Fruit fly (Drosophila melanogaster) Kc167 (cell line): ENCODE measurements around the gene GILT1.

Experiments used
- Myc ChIP-seq: fragments of >200 bp; optimal IDR thresholded peaks from 2 replicates; lab custom pipeline; 2017; ENCODE audit warnings: missing external identifiers
- Sin3A ChIP-seq: fragments of >200 bp; optimal IDR thresholded peaks from 2 replicates; lab custom pipeline; 2018; ENCODE audit warnings: missing external identifiers
- h ChIP-seq: fragments of >200 bp; optimal IDR thresholded peaks from 3 replicates; lab custom pipeline; 2018; ENCODE audit warnings: missing external identifiers
- insv ChIP-seq: fragments of >200 bp; optimal IDR thresholded peaks from 3 replicates; lab custom pipeline; 2018; ENCODE audit warnings: missing external identifiers
- psq ChIP-seq: fragments of >200 bp; optimal IDR thresholded peaks from 2 replicates; lab custom pipeline; 2017; ENCODE audit warnings: missing external identifiers
- ttk ChIP-seq: sonication (Bioruptor generic); optimal IDR thresholded peaks from 2 replicates; lab custom pipeline; 2017; ENCODE audit warnings: missing external identifiers

Gene GILT1

dm6 chr3R:13401722-13402296, at the start of gene GILT1:
Gene GILT1, minus strand, starts transcription at chr3R:13401862.
- TF ChIP-seq psq (lab: Kevin White, UChicago): no peak
- TF ChIP-seq h: no peak
- no peak for TF ChIP-seq Sin3A (lab: Kevin White, UChicago)
- TF ChIP-seq insv (lab: Kevin White, UChicago): no peak
- TF ChIP-seq ttk (lab: Kevin White, UChicago): no peak
- no peak for TF ChIP-seq Myc (lab: Kevin White, UChicago)

dm6 chr3R:13450338-13450737, 48.7 kb upstream of the GILT1 start, which contains the start of gene side-IV:
Gene side-IV, plus strand, starts transcription at chr3R:13450590.
- TF ChIP-seq h: no peak
- TF ChIP-seq Myc (lab: Kevin White, UChicago): no peak
- TF ChIP-seq ttk (lab: Kevin White, UChicago): no peak
- TF ChIP-seq psq (lab: Kevin White, UChicago): no peak
- TF ChIP-seq Sin3A (lab: Kevin White, UChicago): no peak
- TF ChIP-seq insv (lab: Kevin White, UChicago): no peak

dm6 chr3R:13448354-13448753, 46.7 kb upstream of the GILT1 start:
- TF ChIP-seq h (no peak), Myc (lab: Kevin White, UChicago) (no peak), ttk (lab: Kevin White, UChicago) (no peak), insv (lab: Kevin White, UChicago) (no peak), psq (lab: Kevin White, UChicago) (no peak), Sin3A (lab: Kevin White, UChicago) (no peak)

dm6 chr3R:13446489-13446888, 44.8 kb upstream of the GILT1 start:
- no peak for TF ChIP-seq Myc (lab: Kevin White, UChicago)
- TF ChIP-seq psq (lab: Kevin White, UChicago): no peak
- no peak for TF ChIP-seq Sin3A (lab: Kevin White, UChicago)
- TF ChIP-seq h: no peak
- no peak for TF ChIP-seq ttk (lab: Kevin White, UChicago)
- no peak for TF ChIP-seq insv (lab: Kevin White, UChicago)

dm6 chr3R:13446048-13446447, 44.4 kb upstream of the GILT1 start:
- no peak for TF ChIP-seq ttk (lab: Kevin White, UChicago)
- TF ChIP-seq h: no peak
- no peak for TF ChIP-seq Sin3A (lab: Kevin White, UChicago)
- no peak for TF ChIP-seq insv (lab: Kevin White, UChicago)
- no peak for TF ChIP-seq Myc (lab: Kevin White, UChicago)
- TF ChIP-seq psq (lab: Kevin White, UChicago): no peak

dm6 chr3R:13441703-13442102, 40.0 kb upstream of the GILT1 start:
- TF ChIP-seq ttk (lab: Kevin White, UChicago): no peak
- TF ChIP-seq Sin3A (lab: Kevin White, UChicago): no peak
- TF ChIP-seq insv (lab: Kevin White, UChicago): no peak
- TF ChIP-seq h: no peak
- no peak for TF ChIP-seq Myc (lab: Kevin White, UChicago)
- no peak for TF ChIP-seq psq (lab: Kevin White, UChicago)

- TF ChIP-seq psq (lab: Kevin White, UChicago) (no peak), Sin3A (lab: Kevin White, UChicago) (no peak), h (no peak), insv (lab: Kevin White, UChicago) (no peak), ttk (lab: Kevin White, UChicago) (no peak), Myc (lab: Kevin White, UChicago) (no peak)
These were observed 34.2 kb upstream of the GILT1 start for dm6 chr3R:13435836-13436235.

dm6 chr3R:13434325-13435168, 32.9 kb upstream of the GILT1 start, which contains the start of gene yrt:
Gene yrt, minus strand, starts transcription at chr3R:13434984.
- TF ChIP-seq Sin3A (lab: Kevin White, UChicago) (no peak), psq (lab: Kevin White, UChicago) (no peak), Myc (lab: Kevin White, UChicago) (no peak), insv (lab: Kevin White, UChicago) (no peak), h (no peak), ttk (lab: Kevin White, UChicago) (no peak)

- TF ChIP-seq insv (lab: Kevin White, UChicago) (no peak), Myc (lab: Kevin White, UChicago) (no peak), psq (lab: Kevin White, UChicago) (no peak), Sin3A (lab: Kevin White, UChicago) (no peak), ttk (lab: Kevin White, UChicago) (no peak), h (no peak)
These were observed 32.0 kb upstream of the GILT1 start for dm6 chr3R:13433623-13434022.

- TF ChIP-seq psq (lab: Kevin White, UChicago) (no peak), Sin3A (lab: Kevin White, UChicago) (no peak), insv (lab: Kevin White, UChicago) (no peak), Myc (lab: Kevin White, UChicago) (no peak), h (no peak), ttk (lab: Kevin White, UChicago) (no peak)
These were observed 26.8 kb upstream of the GILT1 start for dm6 chr3R:13428341-13429040.

dm6 chr3R:13425470-13426033, 23.9 kb upstream of the GILT1 start, which contains the start of gene Act87E:
Gene Act87E, plus strand, starts transcription at chr3R:13425983.
- TF ChIP-seq h (no peak), psq (lab: Kevin White, UChicago) (no peak), insv (lab: Kevin White, UChicago) (no peak), ttk (lab: Kevin White, UChicago) (no peak), Sin3A (lab: Kevin White, UChicago) (no peak), Myc (lab: Kevin White, UChicago) (no peak)
